Worm (Caenorhabditis elegans) whole organism, L4 larva: Measurements from ENCODE around the gene fli-1.

Experiments used
- D1046.2 ChIP-seq: fragments of 200-800 bp; sonication (Bioruptor generic); IDR thresholded peaks from 2 replicates; pipeline ENCODE4 v1.3.6; 2022; ENCODE audit warnings: missing genetic modification characterization, missing compliant biosample characterization
- F26F4.8 ChIP-seq: fragments of 200-800 bp; sonication (Bioruptor generic); conservative IDR thresholded peaks from 2 replicates; pipeline ENCODE4 v1.3.6; 2022; ENCODE audit warnings: missing genetic modification characterization, missing compliant biosample characterization
- F44E2.7 ChIP-seq: fragments of 200-800 bp; sonication (Bioruptor generic); IDR thresholded peaks from 2 replicates; pipeline ENCODE4 v2.1.2; 2022; ENCODE audit warnings: missing genetic modification characterization, missing compliant biosample characterization
- R02D3.7 ChIP-seq: fragments of 150-350 bp; sonication (generic microtip); optimal IDR thresholded peaks from 3 replicates; lab custom pipeline; 2014; ENCODE audit warnings: missing biosample characterization, missing genetic modification characterization
- T20F7.1 ChIP-seq: fragments of 200-800 bp; sonication (Bioruptor generic); optimal IDR thresholded peaks from 2 replicates; lab custom pipeline; 2018; ENCODE audit warnings: mild to moderate bottlenecking, missing genetic modification characterization, missing compliant biosample characterization
- T26A8.4 ChIP-seq: fragments of 200-800 bp; sonication (Bioruptor generic); IDR thresholded peaks from 2 replicates; pipeline ENCODE4 v1.3.6; 2022; ENCODE audit warnings: missing genetic modification characterization, missing compliant biosample characterization
- ZK337.2 ChIP-seq: fragments of 200-800 bp; sonication (Bioruptor generic); IDR thresholded peaks from 2 replicates; pipeline ENCODE4 v1.3.6; 2022; ENCODE audit warnings: missing genetic modification reagents, missing genetic modification characterization, missing compliant biosample characterization
- aly-2 ChIP-seq: sonication (generic microtip); optimal IDR thresholded peaks from 2 replicates; lab custom pipeline; 2018; ENCODE audit warnings: missing biosample characterization, missing genetic modification characterization
- arid-1 ChIP-seq: fragments of 200-800 bp; sonication (Bioruptor generic); conservative IDR thresholded peaks from 2 replicates; pipeline ENCODE4 v1.3.6; 2022; ENCODE audit warnings: missing genetic modification reagents, missing genetic modification characterization, missing compliant biosample characterization
- ceh-20 ChIP-seq: fragments of 200-800 bp; sonication (Bioruptor generic); IDR thresholded peaks from 2 replicates; pipeline ENCODE4 v1.3.6; 2022; ENCODE audit warnings: missing genetic modification reagents, missing genetic modification characterization, missing compliant biosample characterization
- ceh-32 ChIP-seq: sonication (generic microtip); optimal IDR thresholded peaks from 2 replicates; lab custom pipeline; 2016; ENCODE audit warnings: mild to moderate bottlenecking, missing genetic modification characterization, missing compliant biosample characterization; ENCODE audit not compliant: poor library complexity
- ceh-44 ChIP-seq: fragments of 200-800 bp; sonication (Bioruptor generic); IDR thresholded peaks from 2 replicates; pipeline ENCODE4 v1.3.6; 2022; ENCODE audit warnings: missing genetic modification reagents, missing genetic modification characterization, missing compliant biosample characterization
- ctbp-1 ChIP-seq: fragments of 200-800 bp; sonication (Bioruptor generic); IDR thresholded peaks from 2 replicates; pipeline ENCODE4 v1.3.6; 2022; ENCODE audit warnings: missing genetic modification reagents, missing genetic modification characterization, missing compliant biosample characterization
- daf-12 ChIP-seq: fragments of 150-350 bp; optimal IDR thresholded peaks from 2 replicates; lab custom pipeline; 2014; ENCODE audit warnings: missing biosample characterization, missing genetic modification reagents, missing genetic modification characterization
- daf-16 ChIP-seq, 3 experiments: sonication (generic microtip); optimal IDR thresholded peaks; 2 replicates each; lab custom pipeline; 2016 to 2017; ENCODE audit warnings: missing genetic modification characterization in 3 of 3, missing genetic modification reagents in 3 of 3, mild to moderate bottlenecking in 2 of 3, missing compliant biosample characterization in 2 of 3, missing biosample characterization in 1 of 3, moderate library complexity in 1 of 3
- dve-1 ChIP-seq: sonication (generic microtip); optimal IDR thresholded peaks from 2 replicates; lab custom pipeline; 2017; ENCODE audit warnings: antibody characterized with exemption, mild to moderate bottlenecking, missing genetic modification characterization, missing compliant biosample characterization; ENCODE audit not compliant: insufficient read depth
- egl-27 ChIP-seq: sonication (generic microtip); optimal IDR thresholded peaks from 3 replicates; lab custom pipeline; 2017; ENCODE audit warnings: missing biosample characterization, missing genetic modification reagents, missing genetic modification characterization
- gei-8 ChIP-seq: fragments of 200-800 bp; sonication (Bioruptor generic); optimal IDR thresholded peaks from 2 replicates; lab custom pipeline; 2018; ENCODE audit warnings: mild to moderate bottlenecking, missing genetic modification characterization, missing compliant biosample characterization
- hlh-30 ChIP-seq: sonication (generic microtip); optimal IDR thresholded peaks from 2 replicates; lab custom pipeline; 2017; ENCODE audit warnings: antibody characterized with exemption, mild to moderate bottlenecking, missing genetic modification characterization, missing compliant biosample characterization; ENCODE audit not compliant: insufficient read depth
- hmg-1.1 ChIP-seq: fragments of 200-800 bp; sonication (Bioruptor generic); IDR thresholded peaks from 2 replicates; pipeline ENCODE4 v1.3.6; 2022; ENCODE audit warnings: missing genetic modification reagents, missing genetic modification characterization, missing compliant biosample characterization
- lim-7 ChIP-seq: fragments of 200-800 bp; sonication (Bioruptor generic); IDR thresholded peaks from 2 replicates; pipeline ENCODE4 v1.3.6; 2022; ENCODE audit warnings: missing genetic modification characterization, missing compliant biosample characterization
- lin-15B ChIP-seq: fragments of 150-350 bp; sonication (generic microtip); optimal IDR thresholded peaks from 3 replicates; lab custom pipeline; 2014; ENCODE audit warnings: missing biosample characterization, missing genetic modification characterization
- lin-39 ChIP-seq: fragments of 150-350 bp; optimal IDR thresholded peaks from 2 replicates; lab custom pipeline; 2014; ENCODE audit warnings: missing biosample characterization, missing genetic modification reagents, missing genetic modification characterization
- madf-5 ChIP-seq, 2 experiments: fragments of 200-800 bp; sonication (Bioruptor generic); IDR thresholded peaks; 2 replicates each; pipeline ENCODE4 v1.3.6; 2022; ENCODE audit warnings: missing compliant biosample characterization in 2 of 2, missing genetic modification characterization in 2 of 2
- madf-9 ChIP-seq: fragments of 200-800 bp; sonication (Bioruptor generic); conservative IDR thresholded peaks from 2 replicates; pipeline ENCODE4 v1.3.6; 2022; ENCODE audit warnings: missing genetic modification reagents, missing genetic modification characterization, missing compliant biosample characterization
- mdl-1 ChIP-seq, 2 experiments: fragments of 150-350 bp in 1 of 2; sonication (generic microtip) in 1 of 2; optimal IDR thresholded peaks; 2 replicates each; lab custom pipeline; 2014 to 2017; ENCODE audit warnings: missing biosample characterization in 2 of 2, missing genetic modification characterization in 2 of 2
- mep-1 ChIP-seq: fragments of 150-350 bp; sonication (generic microtip); optimal IDR thresholded peaks from 3 replicates; lab custom pipeline; 2014; ENCODE audit warnings: missing biosample characterization, missing genetic modification characterization
- mes-2 ChIP-seq: sonication (generic microtip); optimal IDR thresholded peaks from 2 replicates; lab custom pipeline; 2016; ENCODE audit warnings: missing genotype, mild to moderate bottlenecking, missing genetic modification characterization, missing compliant biosample characterization; ENCODE audit not compliant: poor library complexity, severe bottlenecking
- nhr-41 ChIP-seq: fragments of 200-800 bp; sonication (Bioruptor generic); IDR thresholded peaks from 2 replicates; pipeline ENCODE4 v1.3.6; 2022; ENCODE audit warnings: missing genetic modification reagents, missing genetic modification characterization, missing compliant biosample characterization
- nhr-77 ChIP-seq: fragments of 150-350 bp; optimal IDR thresholded peaks from 2 replicates; lab custom pipeline; 2014; ENCODE audit warnings: missing biosample characterization, missing genetic modification characterization
- pha-4 ChIP-seq, 2 experiments: fragments of 150-350 bp in 1 of 2; fragments of 200-800 bp in 1 of 2; sonication (Bioruptor generic) in 1 of 2; IDR thresholded peaks in 1 of 2; optimal IDR thresholded peaks in 1 of 2; 2 replicates each; pipeline versions ENCODE4 v1.3.6 to Lab custom; 2014 to 2022; ENCODE audit warnings: missing genetic modification characterization in 2 of 2, missing genetic modification reagents in 2 of 2, missing biosample characterization in 1 of 2, missing compliant biosample characterization in 1 of 2
- pqm-1 ChIP-seq: sonication (generic microtip); optimal IDR thresholded peaks from 2 replicates; lab custom pipeline; 2017; ENCODE audit warnings: missing biosample characterization, missing genetic modification characterization
- saeg-2 ChIP-seq: fragments of 200-800 bp; sonication (Bioruptor generic); IDR thresholded peaks from 2 replicates; pipeline ENCODE4 v1.3.6; 2022; ENCODE audit warnings: missing genetic modification reagents, missing genetic modification characterization, missing compliant biosample characterization
- snpc-1.2 ChIP-seq: fragments of 200-800 bp; sonication (Bioruptor generic); IDR thresholded peaks from 2 replicates; pipeline ENCODE4 v1.3.6; 2022; ENCODE audit warnings: missing genetic modification reagents, missing genetic modification characterization, missing compliant biosample characterization
- snpc-4 ChIP-seq: fragments of 150-350 bp; optimal IDR thresholded peaks from 2 replicates; lab custom pipeline; 2014; ENCODE audit warnings: missing biosample characterization, missing genetic modification characterization
- unc-130 ChIP-seq: sonication (generic microtip); optimal IDR thresholded peaks from 2 replicates; lab custom pipeline; 2016; ENCODE audit warnings: missing genetic modification reagents, missing genetic modification characterization, missing compliant biosample characterization
- vab-7 ChIP-seq: fragments of 200-800 bp; sonication (Bioruptor generic); IDR thresholded peaks from 2 replicates; pipeline ENCODE4 v1.3.6; 2022; ENCODE audit warnings: missing genetic modification reagents, missing genetic modification characterization, missing compliant biosample characterization
- zfp-2 ChIP-seq: sonication (generic microtip); optimal IDR thresholded peaks from 2 replicates; lab custom pipeline; 2016; ENCODE audit warnings: mild to moderate bottlenecking, missing genetic modification characterization, missing compliant biosample characterization
- zfp-3 ChIP-seq: fragments of 200-800 bp; sonication (Bioruptor generic); conservative IDR thresholded peaks from 2 replicates; pipeline ENCODE4 v1.3.6; 2022; ENCODE audit warnings: missing genetic modification reagents, missing genetic modification characterization, missing compliant biosample characterization
- zip-11 ChIP-seq: fragments of 200-800 bp; sonication (Bioruptor generic); IDR thresholded peaks from 2 replicates; pipeline ENCODE4 v1.3.6; 2022; ENCODE audit warnings: missing genetic modification characterization, missing compliant biosample characterization

fli-1 gene

ce11 chrIII:8646021-8646420 lies 37.5 kb downstream of the fli-1 start:
- TF ChIP-seq D1046.2, result 0 out of 2 replicates have a peak, but pooled peaks have one; percentile 47
- 0 out of 2 replicates have a peak, but pooled peaks have one; percentile 39 for TF ChIP-seq ceh-44
- TF ChIP-seq lim-7 (GFP tag; lab: Robert Waterston, UW), result peak; percentile 77
- 0 out of 2 replicates have a peak, but pooled peaks have one; percentile 26 for TF ChIP-seq saeg-2
- TF ChIP-seq T20F7.1 (GFP tag; lab: Kevin White, UChicago), result peak; percentile 13
- TF ChIP-seq dve-1 (tag; lab: Kevin White, UChicago), result no peak
- TF ChIP-seq F44E2.7 (GFP tag; lab: Robert Waterston, UW), result 0 out of 2 replicates have a peak, but pooled peaks have one; percentile 60
- 0 out of 2 replicates have a peak, but pooled peaks have one; percentile 15 for TF ChIP-seq ceh-20
- no peak for TF ChIP-seq lin-39
- TF ChIP-seq lin-15B, result no peak
- TF ChIP-seq vab-7 (GFP tag; lab: Robert Waterston, UW), result peak; percentile 71
- peak; percentile 26 for TF ChIP-seq unc-130
- no peak for TF ChIP-seq mep-1 (tag; lab: Kevin White, UChicago)
- peak; percentile 66; the same call in 1 of the 2 replicates for TF ChIP-seq pha-4 (GFP tag; IDR thresholded peaks at IDR 0.05; lab: Robert Waterston, UW)
- TF ChIP-seq pha-4 (tag; optimal IDR thresholded peaks at IDR 0.05; lab: Kevin White, UChicago), result no peak
- peak; percentile 37; the same call in 1 of the 2 replicates for TF ChIP-seq snpc-1.2 (GFP tag; lab: Robert Waterston, UW)
- no peak; the same call in 1 of the 2 replicates for TF ChIP-seq arid-1 (GFP tag; lab: Robert Waterston, UW)
- TF ChIP-seq hmg-1.1 (GFP tag; lab: Robert Waterston, UW), result 0 out of 2 replicates have a peak, but pooled peaks have one; percentile 12
- 0 out of 2 replicates have a peak, but pooled peaks have one; percentile 25 for TF ChIP-seq nhr-41 (GFP tag; lab: Robert Waterston, UW)
- TF ChIP-seq aly-2, result no peak
- TF ChIP-seq ZK337.2 (GFP tag; lab: Robert Waterston, UW), result no peak
- TF ChIP-seq T26A8.4 (GFP tag; lab: Robert Waterston, UW), result 0 out of 2 replicates have a peak, but pooled peaks have one; percentile 11
- TF ChIP-seq ctbp-1 (GFP tag; lab: Robert Waterston, UW), result 0 out of 2 replicates have a peak, but pooled peaks have one; percentile 32
- no peak for TF ChIP-seq madf-9
- TF ChIP-seq egl-27 (tag; lab: Kevin White, UChicago), result no peak
- TF ChIP-seq F26F4.8 (GFP tag; lab: Robert Waterston, UW), result 0 out of 2 replicates have a peak, but pooled peaks have one; percentile 42
- no peak for TF ChIP-seq nhr-77 (tag; lab: Kevin White, UChicago)
- no peak for TF ChIP-seq daf-12 (tag; lab: Kevin White, UChicago)
- TF ChIP-seq daf-16 (GFP tag; optimal IDR thresholded peaks at IDR 0.05; lab: Kevin White, UChicago), result peak in 1 of 2 experiments; percentile 45
- TF ChIP-seq daf-16 (tag; optimal IDR thresholded peaks at IDR 0.05; lab: Kevin White, UChicago), result peak; percentile 35
- TF ChIP-seq gei-8 (GFP tag; lab: Kevin White, UChicago), result no peak
- TF ChIP-seq madf-5 (GFP tag; IDR thresholded peaks at IDR 0.05; lab: Robert Waterston, UW), result no peak
- peak; percentile 54 for TF ChIP-seq mes-2 (tag; lab: Kevin White, UChicago)

DNA sequence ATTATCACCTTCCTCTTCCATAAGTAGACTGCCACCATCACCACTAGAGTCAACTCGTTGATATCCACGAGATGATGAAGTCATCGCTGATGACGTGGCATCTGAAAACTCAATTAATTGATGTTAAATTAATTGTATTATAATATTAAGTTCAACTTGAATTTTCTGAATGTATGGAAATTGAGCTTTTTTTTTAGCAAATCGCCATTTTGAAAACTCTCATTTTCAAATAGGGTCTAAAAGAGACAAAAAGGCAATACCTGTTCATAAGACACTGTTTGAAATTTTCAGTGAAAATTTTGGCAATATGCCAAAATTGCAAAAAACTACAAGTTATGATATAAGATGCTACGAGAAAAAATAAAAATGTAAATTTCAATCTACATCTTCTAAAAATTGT lies 39.9 kb downstream of the fli-1 start, which contains the start of gene twk-7:
TSS of gene twk-7 (minus strand) at position 101 of the 400 bp plus-strand sequence.
- TF ChIP-seq D1046.2 (no peak), mdl-1 (tag; optimal IDR thresholded peaks at IDR 0.05; lab: Kevin White, UChicago) (no peak), R02D3.7 (tag; lab: Kevin White, UChicago) (no peak), zfp-3 (GFP tag; lab: Robert Waterston, UW) (no peak), ceh-32 (tag; lab: Kevin White, UChicago) (no peak), hlh-30 (tag; lab: Kevin White, UChicago) (no peak), snpc-4 (tag; lab: Kevin White, UChicago) (no peak), unc-130 (no peak), F44E2.7 (GFP tag; lab: Robert Waterston, UW) (no peak), zfp-2 (tag; lab: Kevin White, UChicago) (no peak), zip-11 (GFP tag; lab: Robert Waterston, UW) (no peak), pqm-1 (tag; lab: Kevin White, UChicago) (no peak)
